Fruit fly (Drosophila melanogaster): ENCODE results near the gene Rga.

Rga gene

dm6 chr3R:5601044-5601523 lies 11.8 kb downstream of the Rga start, which contains the start of the genes kra and SecS (continued):
- no peak for TF ChIP-seq CG34376 (GFP tag; optimal IDR thresholded peaks at IDR 0.05)
- no peak for TF ChIP-seq H15 (GFP tag; IDR thresholded peaks at IDR 0.05)
- no peak for TF ChIP-seq fd64A (GFP tag; optimal IDR thresholded peaks at IDR 0.05)
- TF ChIP-seq NK7.1 (GFP tag; optimal IDR thresholded peaks at IDR 0.05): no peak
- TF ChIP-seq CG1024 (GFP tag; IDR thresholded peaks at IDR 0.05): no peak
- TF ChIP-seq esg (GFP tag; conservative IDR thresholded peaks at IDR 0.05): no peak
- peak; percentile 3 for TF ChIP-seq HHEX (GFP tag; optimal IDR thresholded peaks at IDR 0.05)
- TF ChIP-seq Sox100B (GFP tag; optimal IDR thresholded peaks at IDR 0.05): peak; percentile 71
- peak; percentile 19 for TF ChIP-seq ftz-f1 (GFP tag; optimal IDR thresholded peaks at IDR 0.05)
- TF ChIP-seq Hr39 (optimal IDR thresholded peaks at IDR 0.05): no peak
- TF ChIP-seq Poxn (GFP tag; IDR thresholded peaks at IDR 0.05): no peak
- no peak for TF ChIP-seq gcm2 (GFP tag; optimal IDR thresholded peaks at IDR 0.05)
- TF ChIP-seq CG18011 (GFP tag; optimal IDR thresholded peaks at IDR 0.05): peak; percentile 56
- TF ChIP-seq CG7928 (GFP tag; optimal IDR thresholded peaks at IDR 0.05): peak; percentile 35
- TF ChIP-seq grau (tag; optimal IDR thresholded peaks at IDR 0.05): peak; percentile 54
- no peak for TF ChIP-seq dysf (GFP tag; IDR thresholded peaks at IDR 0.05)
- no peak for TF ChIP-seq CG7839 (tag; optimal IDR thresholded peaks at IDR 0.05)
- TF ChIP-seq trh (GFP tag; optimal IDR thresholded peaks at IDR 0.05): peak; percentile 35
- TF ChIP-seq lola (GFP tag; optimal IDR thresholded peaks at IDR 0.05): peak in 1 of 3 experiments; percentile 57
- no peak for TF ChIP-seq jing (GFP tag; optimal IDR thresholded peaks at IDR 0.05)
- TF ChIP-seq CHES-1-like (GFP tag; optimal IDR thresholded peaks at IDR 0.05): no peak
- no peak for TF ChIP-seq CG17912 (GFP tag; optimal IDR thresholded peaks at IDR 0.05)
- no peak for TF ChIP-seq HmgD (GFP tag; optimal IDR thresholded peaks at IDR 0.05)
- peak; percentile 1 for TF ChIP-seq nom (GFP tag; optimal IDR thresholded peaks at IDR 0.05)
- TF ChIP-seq CG17829 (tag; optimal IDR thresholded peaks at IDR 0.05): peak; percentile 67
- no peak for TF ChIP-seq cas (GFP tag; IDR thresholded peaks at IDR 0.05)
- peak; percentile 4 for TF ChIP-seq CG9437 (GFP tag; optimal IDR thresholded peaks at IDR 0.05)
- TF ChIP-seq CG32772 (GFP tag; IDR thresholded peaks at IDR 0.05): no peak
- peak; percentile 42 for TF ChIP-seq CG7786 (GFP tag; optimal IDR thresholded peaks at IDR 0.05)
- TF ChIP-seq Dp (GFP tag; optimal IDR thresholded peaks at IDR 0.05): peak; percentile 58
- TF ChIP-seq Fer2 (tag; optimal IDR thresholded peaks at IDR 0.05): peak; percentile 60
- TF ChIP-seq CG18476 (GFP tag; optimal IDR thresholded peaks at IDR 0.05): peak; percentile 52
- no peak for TF ChIP-seq CG11093 (GFP tag; IDR thresholded peaks at IDR 0.05)
- TF ChIP-seq ara (GFP tag; IDR thresholded peaks at IDR 0.05): no peak
- no peak for TF ChIP-seq vvl (GFP tag; IDR thresholded peaks at IDR 0.05)
- peak; percentile 63 for TF ChIP-seq bcd (GFP tag; optimal IDR thresholded peaks at IDR 0.05)
- TF ChIP-seq ssp (GFP tag; IDR thresholded peaks at IDR 0.05): no peak
- TF ChIP-seq CG15601 (tag; optimal IDR thresholded peaks at IDR 0.05): peak; percentile 50
- TF ChIP-seq wor (GFP tag; IDR thresholded peaks at IDR 0.05): no peak
- TF ChIP-seq CG30431 (GFP tag; optimal IDR thresholded peaks at IDR 0.05): no peak
- peak; percentile 92 for TF ChIP-seq Ets97D (GFP tag; optimal IDR thresholded peaks at IDR 0.05)
- TF ChIP-seq CG3726 (GFP tag; IDR thresholded peaks at IDR 0.05): no peak
- peak; percentile 33 for TF ChIP-seq BtbVII (GFP tag; optimal IDR thresholded peaks at IDR 0.05)
- TF ChIP-seq CG10321 (GFP tag; IDR thresholded peaks at IDR 0.05): no peak
- TF ChIP-seq ttk (GFP tag; IDR thresholded peaks at IDR 0.05): no peak
- TF ChIP-seq lov (optimal IDR thresholded peaks at IDR 0.05): no peak
- TF ChIP-seq lov (GFP tag; IDR thresholded peaks at IDR 0.05): no peak
- no peak for TF ChIP-seq CG12236 (GFP tag; optimal IDR thresholded peaks at IDR 0.05)
- TF ChIP-seq CG10274 (GFP tag; optimal IDR thresholded peaks at IDR 0.05): no peak
- TF ChIP-seq Ravus (GFP tag; IDR thresholded peaks at IDR 0.05): no peak
- no peak for TF ChIP-seq sna (GFP tag; IDR thresholded peaks at IDR 0.05; ENCODE audit: partially characterized antibody)
- no peak for TF ChIP-seq lmd (GFP tag; IDR thresholded peaks at IDR 0.05)
- TF ChIP-seq CG33213 (GFP tag; optimal IDR thresholded peaks at IDR 0.05): peak; percentile 65

Measured in whole organism, embryonic.